Fruit fly (Drosophila melanogaster): ENCODE data around the gene thw.

The thw gene

dm6 chr3R:7241460-7241859 is 17.2 kb downstream of the thw start, which contains the start of gene CG14607:
CG14607 (plus strand) TSS chr3R:7241760.
- TF ChIP-seq pan (optimal IDR thresholded peaks at IDR 0.05) (no peak), EcR (GFP tag; optimal IDR thresholded peaks at IDR 0.05) (no peak), Dll (optimal IDR thresholded peaks at IDR 0.05) (no peak), CG8478 (optimal IDR thresholded peaks at IDR 0.05) (no peak), psq (optimal IDR thresholded peaks at IDR 0.05) (no peak), usp (GFP tag; optimal IDR thresholded peaks at IDR 0.05) (no peak)

dm6 chr3R:7246889-7247288 is 22.7 kb downstream of the thw start, which contains the start of the genes Noc3 and CG10053:
Noc3 (minus strand) TSS chr3R:7246969.
CG10053 (plus strand) TSS chr3R:7247090.
- no peak for TF ChIP-seq EcR (GFP tag; optimal IDR thresholded peaks at IDR 0.05)
- no peak for TF ChIP-seq usp (GFP tag; optimal IDR thresholded peaks at IDR 0.05)
- no peak for TF ChIP-seq psq (optimal IDR thresholded peaks at IDR 0.05)
- TF ChIP-seq Dll (optimal IDR thresholded peaks at IDR 0.05) = no peak
- TF ChIP-seq pan (optimal IDR thresholded peaks at IDR 0.05) = no peak
- TF ChIP-seq CG8478 (optimal IDR thresholded peaks at IDR 0.05) = no peak

dm6 chr3R:7249460-7249859 is 25.2 kb downstream of the thw start, which contains the start of the genes CG1227 and Dtwd2:
CG1227 (minus strand) TSS chr3R:7249738.
Dtwd2 (plus strand) TSS chr3R:7249795.
- no peak for TF ChIP-seq usp (GFP tag; optimal IDR thresholded peaks at IDR 0.05)
- no peak for TF ChIP-seq EcR (GFP tag; optimal IDR thresholded peaks at IDR 0.05)
- TF ChIP-seq pan (optimal IDR thresholded peaks at IDR 0.05) = no peak
- TF ChIP-seq psq (optimal IDR thresholded peaks at IDR 0.05) = no peak
- no peak for TF ChIP-seq Dll (optimal IDR thresholded peaks at IDR 0.05)
- no peak for TF ChIP-seq CG8478 (optimal IDR thresholded peaks at IDR 0.05)

- no peak for TF ChIP-seq Dll (optimal IDR thresholded peaks at IDR 0.05)
- TF ChIP-seq EcR (GFP tag; optimal IDR thresholded peaks at IDR 0.05) = no peak
- no peak for TF ChIP-seq pan (optimal IDR thresholded peaks at IDR 0.05)
- no peak for TF ChIP-seq usp (GFP tag; optimal IDR thresholded peaks at IDR 0.05)
- TF ChIP-seq CG8478 (optimal IDR thresholded peaks at IDR 0.05) = no peak
- TF ChIP-seq psq (optimal IDR thresholded peaks at IDR 0.05) = no peak
These were observed 27.6 kb downstream of the thw start, which contains the start of gene Obp84a for dm6 chr3R:7251857-7252256. Obp84a (minus strand) TSS chr3R:7251957.

dm6 chr3R:7259554-7259953 is 35.3 kb downstream of the thw start:
- TF ChIP-seq Dll (optimal IDR thresholded peaks at IDR 0.05) (no peak), CG8478 (optimal IDR thresholded peaks at IDR 0.05) (no peak), psq (optimal IDR thresholded peaks at IDR 0.05) (no peak), usp (GFP tag; optimal IDR thresholded peaks at IDR 0.05) (no peak)

- no peak for TF ChIP-seq psq (optimal IDR thresholded peaks at IDR 0.05)
- no peak for TF ChIP-seq pan (optimal IDR thresholded peaks at IDR 0.05)
- TF ChIP-seq Dll (optimal IDR thresholded peaks at IDR 0.05) = no peak
These were observed 41.5 kb downstream of the thw start, which contains the start of the genes Gld and Syt4 for dm6 chr3R:7265567-7266208. Gld (minus strand) TSS chr3R:7265703. Syt4 (plus strand) TSS chr3R:7266065.

dm6 chr3R:7274973-7275525 is 50.8 kb downstream of the thw start:
- TF ChIP-seq usp (GFP tag; optimal IDR thresholded peaks at IDR 0.05) (no peak), psq (optimal IDR thresholded peaks at IDR 0.05) (no peak), Dll (optimal IDR thresholded peaks at IDR 0.05) (no peak), CG8478 (optimal IDR thresholded peaks at IDR 0.05) (no peak), pan (optimal IDR thresholded peaks at IDR 0.05) (no peak), EcR (GFP tag; optimal IDR thresholded peaks at IDR 0.05) (no peak)

- TF ChIP-seq usp (GFP tag; optimal IDR thresholded peaks at IDR 0.05) (no peak), psq (optimal IDR thresholded peaks at IDR 0.05) (no peak), pan (optimal IDR thresholded peaks at IDR 0.05) (no peak), EcR (GFP tag; optimal IDR thresholded peaks at IDR 0.05) (no peak), CG8478 (optimal IDR thresholded peaks at IDR 0.05) (no peak), Dll (optimal IDR thresholded peaks at IDR 0.05) (no peak)
These were observed 52.6 kb downstream of the thw start for dm6 chr3R:7276782-7277181.

dm6 chr3R:7282244-7282890 is 58.2 kb downstream of the thw start:
- TF ChIP-seq psq (optimal IDR thresholded peaks at IDR 0.05) (no peak), pan (optimal IDR thresholded peaks at IDR 0.05) (no peak), EcR (GFP tag; optimal IDR thresholded peaks at IDR 0.05) (no peak), usp (GFP tag; optimal IDR thresholded peaks at IDR 0.05) (no peak), CG8478 (optimal IDR thresholded peaks at IDR 0.05) (no peak), Dll (optimal IDR thresholded peaks at IDR 0.05) (no peak)

- TF ChIP-seq EcR (GFP tag; optimal IDR thresholded peaks at IDR 0.05) (no peak), psq (optimal IDR thresholded peaks at IDR 0.05) (no peak), Dll (optimal IDR thresholded peaks at IDR 0.05) (no peak), CG8478 (optimal IDR thresholded peaks at IDR 0.05) (no peak)
These were observed 61.4 kb downstream of the thw start, which contains the start of gene RacGAP84C for dm6 chr3R:7285662-7286061. RacGAP84C (plus strand) TSS chr3R:7285962.
